Fruit fly (Drosophila melanogaster) whole organism, embryonic: Measurements from ENCODE around the gene CG13930.

ENCODE experiments used
- CG10209 ChIP-seq: fragments of 200-800 bp; sonication (Bioruptor generic); optimal IDR thresholded peaks from 3 replicates; lab custom pipeline; 2017; ENCODE audit warnings: missing biosample characterization, mild to moderate bottlenecking, missing genetic modification characterization, missing genetic modification reagents
- CG14441 ChIP-seq: fragments of 200-800 bp; sonication (Bioruptor generic); IDR thresholded peaks from 2 replicates; pipeline ENCODE4 v1.3.6; 2022; ENCODE audit warnings: missing biosample characterization, missing genetic modification characterization
- CG14667 ChIP-seq: fragments of 200-800 bp; sonication (Bioruptor generic); IDR thresholded peaks from 2 replicates; pipeline ENCODE4 v1.3.6; 2022; ENCODE audit warnings: missing biosample characterization, missing genetic modification characterization
- CG15011 ChIP-seq: fragments of 200-800 bp; sonication (Bioruptor generic); optimal IDR thresholded peaks from 3 replicates; lab custom pipeline; 2018; ENCODE audit warnings: missing biosample characterization, mild to moderate bottlenecking, missing genetic modification characterization
- CG15696 ChIP-seq: fragments of 200-800 bp; sonication (Bioruptor generic); optimal IDR thresholded peaks from 2 replicates; lab custom pipeline; 2019; ENCODE audit warnings: missing biosample characterization, mild to moderate bottlenecking, missing genetic modification characterization, moderate library complexity
- CG16813 ChIP-seq: fragments of 200-800 bp; sonication (Bioruptor generic); IDR thresholded peaks from 3 replicates; pipeline ENCODE4 v1.3.6; 2022; ENCODE audit warnings: missing biosample characterization, missing genetic modification characterization; ENCODE audit not compliant: partially characterized antibody
- CG18476 ChIP-seq: fragments of 200-800 bp; sonication (Bioruptor generic); optimal IDR thresholded peaks from 2 replicates; lab custom pipeline; 2016; ENCODE audit warnings: missing biosample characterization, mild to moderate bottlenecking, missing genetic modification characterization
- CG3838 ChIP-seq: fragments of 200-800 bp; sonication (Bioruptor generic); optimal IDR thresholded peaks from 3 replicates; lab custom pipeline; 2016; ENCODE audit warnings: missing biosample characterization, missing genetic modification characterization
- CG4820 ChIP-seq: fragments of 200-800 bp; sonication (Bioruptor generic); optimal IDR thresholded peaks from 3 replicates; lab custom pipeline; 2016; ENCODE audit warnings: missing biosample characterization, missing genetic modification characterization
- CG6813 ChIP-seq: fragments of 200-800 bp; sonication (Bioruptor generic); optimal IDR thresholded peaks from 2 replicates; lab custom pipeline; 2017; ENCODE audit warnings: missing biosample characterization, missing genetic modification characterization, mild to moderate bottlenecking, moderate library complexity, missing genetic modification reagents
- CG9727 ChIP-seq: fragments of 200-800 bp; sonication (Bioruptor generic); optimal IDR thresholded peaks from 3 replicates; lab custom pipeline; 2017; ENCODE audit warnings: missing biosample characterization, mild to moderate bottlenecking, missing genetic modification characterization
- CG9876 ChIP-seq: fragments of 200-800 bp; sonication (Bioruptor generic); optimal IDR thresholded peaks from 2 replicates; lab custom pipeline; 2016; ENCODE audit warnings: missing biosample characterization, missing genetic modification characterization
- CHES-1-like ChIP-seq: fragments of 200-800 bp; sonication (Bioruptor generic); optimal IDR thresholded peaks from 2 replicates; lab custom pipeline; 2016; ENCODE audit warnings: missing biosample characterization, missing genetic modification characterization
- Doc2 ChIP-seq: fragments of 200-800 bp; sonication (Bioruptor generic); IDR thresholded peaks from 2 replicates; pipeline ENCODE4 v1.3.6; 2022; ENCODE audit warnings: missing biosample characterization, missing genetic modification characterization
- Drgx ChIP-seq: fragments of 200-800 bp; sonication (Bioruptor generic); IDR thresholded peaks from 2 replicates; pipeline ENCODE4 v1.3.6; 2022; ENCODE audit warnings: missing biosample characterization, missing genetic modification characterization
- Ets65A ChIP-seq: fragments of 200-800 bp; sonication (Bioruptor generic); peaks from one replicate; lab custom pipeline; 2016; ENCODE audit warnings: missing biosample characterization, missing genetic modification characterization
- GATAe ChIP-seq: fragments of 200-800 bp; sonication (Bioruptor generic); conservative IDR thresholded peaks from 2 replicates; pipeline ENCODE4 v1.3.6; 2022; ENCODE audit warnings: missing biosample characterization, missing genetic modification characterization
- HmgD ChIP-seq: fragments of 200-800 bp; sonication (Bioruptor generic); optimal IDR thresholded peaks from 3 replicates; lab custom pipeline; 2016; ENCODE audit warnings: missing biosample characterization, missing genetic modification characterization
- NC2α ChIP-seq: fragments of 200-800 bp; sonication (Bioruptor generic); optimal IDR thresholded peaks from 2 replicates; lab custom pipeline; 2016; ENCODE audit warnings: missing biosample characterization, missing genetic modification characterization
- Oli ChIP-seq: fragments of 200-800 bp; sonication (Bioruptor generic); optimal IDR thresholded peaks from 2 replicates; lab custom pipeline; 2018; ENCODE audit warnings: missing biosample characterization, mild to moderate bottlenecking, missing genetic modification characterization, moderate library complexity
- Side ChIP-seq: fragments of 200-800 bp; sonication (Bioruptor generic); optimal IDR thresholded peaks from 2 replicates; lab custom pipeline; 2016; ENCODE audit warnings: missing biosample characterization, missing genetic modification characterization
- Sox100B ChIP-seq: fragments of 200-800 bp; sonication (Bioruptor generic); optimal IDR thresholded peaks from 3 replicates; lab custom pipeline; 2018; ENCODE audit warnings: missing biosample characterization, mild to moderate bottlenecking, missing genetic modification characterization
- Stat92E ChIP-seq, 3 experiments: fragments of >200 bp in 2 of 3; fragments of 200-800 bp in 1 of 3; sonication (Bioruptor generic) in 1 of 3; optimal IDR thresholded peaks; 2 replicates each; lab custom pipeline; 2017 to 2019; ENCODE audit warnings: missing biosample characterization in 3 of 3, missing genetic modification characterization in 3 of 3, mild to moderate bottlenecking in 1 of 3, moderate library complexity in 1 of 3
- Vsx1 ChIP-seq: fragments of 200-800 bp; sonication (Bioruptor generic); optimal IDR thresholded peaks from 2 replicates; lab custom pipeline; 2017; ENCODE audit warnings: missing biosample characterization, mild to moderate bottlenecking, missing genetic modification characterization, missing genetic modification reagents
- abd-A ChIP-seq: fragments of 200-800 bp; sonication (Bioruptor generic); optimal IDR thresholded peaks from 3 replicates; lab custom pipeline; 2019; ENCODE audit warnings: missing biosample characterization, mild to moderate bottlenecking, missing genetic modification characterization, moderate library complexity
- al ChIP-seq: fragments of 200-800 bp; sonication (Bioruptor generic); IDR thresholded peaks from 2 replicates; pipeline ENCODE4 v1.3.6; 2022; ENCODE audit warnings: missing biosample characterization, missing genetic modification characterization
- bbx ChIP-seq: fragments of 200-800 bp; sonication (Bioruptor generic); IDR thresholded peaks from 2 replicates; pipeline ENCODE4 v1.3.6; 2022; ENCODE audit warnings: missing biosample characterization, missing genetic modification characterization; ENCODE audit not compliant: partially characterized antibody
- cato ChIP-seq: fragments of 200-800 bp; sonication (Bioruptor generic); optimal IDR thresholded peaks from 2 replicates; lab custom pipeline; 2016; ENCODE audit warnings: missing biosample characterization, missing genetic modification characterization, borderline replicate concordance
- chif ChIP-seq, 2 experiments: fragments of 200-800 bp; sonication (Bioruptor generic); optimal IDR thresholded peaks; 3 replicates each; lab custom pipeline; 2016; ENCODE audit warnings: missing biosample characterization in 2 of 2, missing genetic modification characterization in 2 of 2
- crc ChIP-seq: fragments of 200-800 bp; sonication (Bioruptor generic); optimal IDR thresholded peaks from 2 replicates; lab custom pipeline; 2016; ENCODE audit warnings: missing biosample characterization, missing genetic modification characterization
- danr ChIP-seq: fragments of 200-800 bp; sonication (Bioruptor generic); IDR thresholded peaks from 2 replicates; pipeline ENCODE4 v1.3.6; 2022; ENCODE audit warnings: missing biosample characterization, missing genetic modification characterization
- dpn ChIP-seq, 2 experiments: fragments of 200-800 bp; sonication (Bioruptor generic); optimal IDR thresholded peaks; 3 replicates each; lab custom pipeline; 2016; ENCODE audit warnings: missing biosample characterization in 2 of 2, missing genetic modification characterization in 2 of 2
- exex ChIP-seq: fragments of 200-800 bp; sonication (Bioruptor generic); optimal IDR thresholded peaks from 4 replicates; lab custom pipeline; 2018; ENCODE audit warnings: missing biosample characterization, mild to moderate bottlenecking, missing genetic modification characterization, moderate library complexity
- gfzf ChIP-seq: fragments of 200-800 bp; sonication (Bioruptor generic); optimal IDR thresholded peaks from 2 replicates; lab custom pipeline; 2016; ENCODE audit warnings: missing biosample characterization, mild to moderate bottlenecking, missing genetic modification characterization, moderate library complexity
- gt ChIP-seq: fragments of 200-800 bp; sonication (Bioruptor generic); IDR thresholded peaks from 2 replicates; pipeline ENCODE4 v1.3.6; 2022; ENCODE audit warnings: missing biosample characterization, missing genetic modification characterization
- luna ChIP-seq: fragments of 200-800 bp; sonication (Bioruptor generic); optimal IDR thresholded peaks from 2 replicates; lab custom pipeline; 2016; ENCODE audit warnings: missing biosample characterization, missing genetic modification characterization
- mam ChIP-seq: fragments of 200-800 bp; sonication (Bioruptor generic); optimal IDR thresholded peaks from 3 replicates; lab custom pipeline; 2016; ENCODE audit warnings: missing biosample characterization, missing genetic modification characterization
- mirr ChIP-seq: fragments of 200-800 bp; sonication (Bioruptor generic); optimal IDR thresholded peaks from 3 replicates; lab custom pipeline; 2018; ENCODE audit warnings: missing biosample characterization, mild to moderate bottlenecking, missing genetic modification characterization
- nerfin-2 ChIP-seq: fragments of 200-800 bp; sonication (Bioruptor generic); IDR thresholded peaks from 2 replicates; pipeline ENCODE4 v1.3.6; 2022; ENCODE audit warnings: missing biosample characterization, missing genetic modification characterization; ENCODE audit not compliant: partially characterized antibody
- nmo ChIP-seq: fragments of 200-800 bp; sonication (Bioruptor generic); optimal IDR thresholded peaks from 2 replicates; lab custom pipeline; 2018; ENCODE audit warnings: missing biosample characterization, mild to moderate bottlenecking, missing genetic modification characterization, moderate library complexity
- otp ChIP-seq: fragments of 200-800 bp; sonication (Bioruptor generic); IDR thresholded peaks from 3 replicates; pipeline ENCODE4, ENCODE4 v1.3.6; 2022; ENCODE audit warnings: missing biosample characterization, missing genetic modification characterization
- peb ChIP-seq: fragments of 200-800 bp; sonication (Bioruptor generic); IDR thresholded peaks from 2 replicates; pipeline ENCODE4 v1.3.6; 2022; ENCODE audit warnings: missing biosample characterization, missing genetic modification characterization
- ro ChIP-seq: fragments of 200-800 bp; sonication (Bioruptor generic); IDR thresholded peaks from 2 replicates; pipeline ENCODE4 v1.3.6; 2022; ENCODE audit warnings: missing biosample characterization, missing genetic modification characterization
- row ChIP-seq: fragments of 200-800 bp; sonication (Bioruptor generic); IDR thresholded peaks from 3 replicates; pipeline ENCODE4 v1.3.6; 2022; ENCODE audit warnings: missing biosample characterization, missing genetic modification characterization
- schlank ChIP-seq: fragments of 200-800 bp; sonication (Bioruptor generic); optimal IDR thresholded peaks from 2 replicates; lab custom pipeline; 2018; ENCODE audit warnings: missing biosample characterization, mild to moderate bottlenecking, missing genetic modification characterization
- vvl ChIP-seq: fragments of 200-800 bp; sonication (Bioruptor generic); IDR thresholded peaks from 2 replicates; pipeline ENCODE4 v1.3.6; 2022; ENCODE audit warnings: missing biosample characterization, missing genetic modification characterization

Gene CG13930

DNA sequence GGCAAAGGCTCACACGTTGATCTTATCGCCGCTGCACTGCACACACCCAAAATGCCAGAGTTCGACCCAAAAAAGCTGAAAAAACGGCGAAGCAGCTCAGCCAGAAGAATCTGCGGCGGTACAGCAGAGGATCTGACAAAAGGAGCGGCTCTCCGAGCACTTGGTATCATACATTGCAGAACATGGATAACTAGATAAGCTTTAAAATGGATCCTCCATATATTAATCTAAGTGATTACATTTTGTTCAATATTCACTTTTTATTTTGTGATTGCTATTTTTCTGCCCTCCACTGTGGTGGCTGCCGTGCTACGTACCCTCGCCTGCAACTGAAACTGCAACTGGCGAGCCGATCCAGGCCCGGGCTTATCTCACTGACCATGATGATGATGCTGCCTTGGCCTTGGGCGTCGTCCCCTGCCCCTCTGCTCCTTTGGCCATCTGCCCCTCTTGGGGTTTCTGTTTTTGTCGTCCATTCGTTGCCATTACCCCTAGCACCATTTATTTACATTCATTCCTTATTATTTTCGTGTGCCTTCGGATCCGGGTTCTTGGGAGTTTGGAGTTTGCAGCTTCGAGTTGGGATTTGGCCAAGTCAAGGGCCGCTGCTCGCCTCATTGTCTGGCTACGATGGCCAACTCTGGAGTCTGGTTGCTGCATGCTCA lies 19.7 kb upstream of the CG13930 start (continued):
- TF ChIP-seq peb (GFP tag; lab: Robert Waterston, UW) (0 out of 2 replicates have a peak, but pooled peaks have one; percentile 9), gfzf (GFP tag; lab: Kevin White, UChicago) (no peak), vvl (0 out of 2 replicates have a peak, but pooled peaks have one; percentile 30), Oli (tag; lab: Kevin White, UChicago) (peak; percentile 25), Ets65A (GFP tag; lab: Kevin White, UChicago) (peak; percentile 53), CHES-1-like (no peak), CG14441 (GFP tag; lab: Robert Waterston, UW) (peak; percentile 35; the same call in 1 of the 2 replicates), chif (GFP tag; optimal IDR thresholded peaks at IDR 0.05; lab: Kevin White, UChicago) (no peak), Drgx (peak; percentile 87)
- TF ChIP-seq, all 482 proteins: peak for 43

DNA sequence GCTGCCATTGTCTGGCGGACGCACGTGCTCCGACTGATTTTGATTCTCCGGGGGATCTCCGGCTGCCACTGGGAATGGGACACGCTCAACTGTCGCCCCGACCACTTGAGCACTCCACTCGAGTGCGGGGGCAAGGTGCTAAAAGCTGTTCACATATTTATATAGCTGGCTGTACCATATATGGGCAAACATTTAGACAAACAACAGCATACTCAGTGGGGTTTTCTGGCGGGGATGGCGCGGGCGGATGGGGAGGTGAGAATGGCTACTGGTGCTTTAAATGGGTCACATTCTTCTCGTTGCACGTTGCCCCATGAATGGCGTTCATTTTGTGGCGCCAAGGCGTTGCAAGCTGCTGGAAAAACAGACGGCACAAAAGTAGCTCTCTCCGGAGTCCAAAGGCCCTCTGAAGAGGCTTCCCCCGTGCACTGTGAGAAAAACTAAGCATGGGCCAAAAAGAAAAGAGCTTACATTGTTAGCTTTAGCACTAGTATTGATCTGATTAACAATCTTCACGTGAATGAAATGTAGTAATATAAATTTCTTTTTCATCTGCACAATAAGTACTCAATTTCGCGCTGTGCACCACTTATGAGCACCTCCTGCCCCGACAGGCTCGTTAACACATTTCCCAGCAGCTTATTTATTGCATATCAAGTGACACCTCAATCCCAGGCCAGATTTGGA lies 18.3 kb upstream of the CG13930 start:
- no peak for TF ChIP-seq bbx (GFP tag; lab: Robert Waterston, UW)
- TF ChIP-seq danr (GFP tag; lab: Robert Waterston, UW) = no peak
- peak in 1 of 2 experiments; percentile 4 for TF ChIP-seq dpn (GFP tag; optimal IDR thresholded peaks at IDR 0.05; lab: Kevin White, UChicago)
- TF ChIP-seq nerfin-2 (GFP tag; lab: Robert Waterston, UW) = no peak
- no peak for TF ChIP-seq CG18476 (GFP tag; lab: Kevin White, UChicago)
- TF ChIP-seq crc (GFP tag; lab: Kevin White, UChicago) = no peak
- no peak for TF ChIP-seq Doc2 (GFP tag; lab: Robert Waterston, UW)
- no peak for TF ChIP-seq GATAe (GFP tag; lab: Robert Waterston, UW)
- no peak for TF ChIP-seq cato
- peak; percentile 47; the same call in 1 of the 2 replicates for TF ChIP-seq vvl
- TF ChIP-seq schlank (tag; lab: Kevin White, UChicago) = no peak
- TF ChIP-seq Stat92E (GFP tag; optimal IDR thresholded peaks at IDR 0.05; lab: Kevin White, UChicago) = no peak
- no peak for TF ChIP-seq CG15011 (GFP tag; lab: Kevin White, UChicago)
- TF ChIP-seq CG9876 = no peak
- no peak for TF ChIP-seq CG15696 (tag; lab: Kevin White, UChicago)
- TF ChIP-seq Side (GFP tag; lab: Kevin White, UChicago) = no peak
- peak; percentile 25 for TF ChIP-seq CG10209 (GFP tag; lab: Kevin White, UChicago)
- TF ChIP-seq HmgD (GFP tag; lab: Kevin White, UChicago) = no peak
- TF ChIP-seq NC2α (GFP tag; lab: Kevin White, UChicago) = no peak
- no peak for TF ChIP-seq mam (GFP tag; lab: Kevin White, UChicago)
- TF ChIP-seq CG9727 (GFP tag; lab: Kevin White, UChicago) = peak; percentile 29
- TF ChIP-seq CG3838 = no peak
- TF ChIP-seq mirr (GFP tag; lab: Kevin White, UChicago) = peak; percentile 17
- peak; percentile 50 for TF ChIP-seq CG4820 (GFP tag; lab: Kevin White, UChicago)
- TF ChIP-seq luna = no peak
- TF ChIP-seq Sox100B = peak; percentile 36
- peak; percentile 57 for TF ChIP-seq CG6813 (GFP tag; lab: Kevin White, UChicago)
- TF ChIP-seq exex (tag; lab: Kevin White, UChicago) = no peak
- TF ChIP-seq CG16813 (GFP tag; lab: Robert Waterston, UW) = no peak
- TF ChIP-seq abd-A (tag; lab: Kevin White, UChicago) = no peak
- TF ChIP-seq Vsx1 = peak; percentile 46
- TF ChIP-seq row (GFP tag; lab: Robert Waterston, UW) = peak; percentile 52
- TF ChIP-seq CG14667 (GFP tag; lab: Robert Waterston, UW) = peak; percentile 9; the same call in 1 of the 2 replicates
- TF ChIP-seq gt = peak; percentile 30; the same call in 1 of the 2 replicates
- TF ChIP-seq al = no peak
- peak; percentile 69; the same call in 2 of the 3 replicates for TF ChIP-seq otp (GFP tag; lab: Robert Waterston, UW)
- no peak for TF ChIP-seq ro (GFP tag; lab: Robert Waterston, UW)
- TF ChIP-seq CHES-1-like = peak; percentile 3
- peak; percentile 40 for TF ChIP-seq nmo (GFP tag; lab: Kevin White, UChicago)
